Fruit fly (Drosophila melanogaster) whole organism, larva: ENCODE measurements around the gene Bre1.
A peak's percentile ranks its signal among the peaks of the same experiment; 100 is the strongest.

Source experiments
- noc ChIP-seq: fragments of 200-800 bp; sonication (Bioruptor generic); optimal IDR thresholded peaks from 3 replicates; lab custom pipeline; 2019; ENCODE audit warnings: missing biosample characterization, mild to moderate bottlenecking, missing genetic modification characterization, moderate library complexity

The Bre1 gene

DNA sequence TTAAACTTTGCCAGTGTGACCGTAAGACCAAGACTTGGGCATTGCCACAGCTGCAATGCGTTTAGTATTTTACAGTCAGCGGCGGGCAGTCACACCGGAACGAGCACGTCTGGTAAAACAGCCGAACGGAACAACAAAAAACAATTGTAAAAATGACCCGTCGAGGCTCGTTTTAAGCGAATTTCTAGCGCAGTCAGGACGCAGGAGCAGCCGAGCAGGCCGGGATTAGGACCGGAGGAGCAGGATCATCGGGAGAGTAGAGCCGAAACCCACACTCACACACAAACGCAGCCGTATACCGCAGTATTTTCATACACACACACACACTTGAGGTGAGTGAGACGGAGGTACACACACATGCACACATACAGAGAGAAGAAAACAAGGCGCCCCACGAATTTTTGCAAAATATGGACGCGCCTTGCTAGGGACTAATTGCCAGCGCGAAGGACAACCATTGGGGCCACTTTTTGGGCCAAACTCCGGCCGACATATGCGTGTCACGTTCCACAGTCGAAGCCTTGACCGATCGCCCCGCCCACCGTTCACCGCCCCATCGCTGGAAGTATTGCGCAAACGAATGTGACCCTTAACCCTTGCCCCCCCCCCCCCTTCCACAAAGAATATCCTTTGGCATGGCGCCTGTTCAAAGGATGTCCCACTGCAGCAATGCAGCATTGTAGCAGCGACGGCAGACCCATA lies 40.9 kb downstream of the Bre1 start, which contains the start of gene Usp47:
Gene Usp47, plus strand, starts transcription at position 71 of the 702 bp plus-strand sequence.
- TF ChIP-seq noc (tag; lab: Kevin White, UChicago) = peak; percentile 13

DNA sequence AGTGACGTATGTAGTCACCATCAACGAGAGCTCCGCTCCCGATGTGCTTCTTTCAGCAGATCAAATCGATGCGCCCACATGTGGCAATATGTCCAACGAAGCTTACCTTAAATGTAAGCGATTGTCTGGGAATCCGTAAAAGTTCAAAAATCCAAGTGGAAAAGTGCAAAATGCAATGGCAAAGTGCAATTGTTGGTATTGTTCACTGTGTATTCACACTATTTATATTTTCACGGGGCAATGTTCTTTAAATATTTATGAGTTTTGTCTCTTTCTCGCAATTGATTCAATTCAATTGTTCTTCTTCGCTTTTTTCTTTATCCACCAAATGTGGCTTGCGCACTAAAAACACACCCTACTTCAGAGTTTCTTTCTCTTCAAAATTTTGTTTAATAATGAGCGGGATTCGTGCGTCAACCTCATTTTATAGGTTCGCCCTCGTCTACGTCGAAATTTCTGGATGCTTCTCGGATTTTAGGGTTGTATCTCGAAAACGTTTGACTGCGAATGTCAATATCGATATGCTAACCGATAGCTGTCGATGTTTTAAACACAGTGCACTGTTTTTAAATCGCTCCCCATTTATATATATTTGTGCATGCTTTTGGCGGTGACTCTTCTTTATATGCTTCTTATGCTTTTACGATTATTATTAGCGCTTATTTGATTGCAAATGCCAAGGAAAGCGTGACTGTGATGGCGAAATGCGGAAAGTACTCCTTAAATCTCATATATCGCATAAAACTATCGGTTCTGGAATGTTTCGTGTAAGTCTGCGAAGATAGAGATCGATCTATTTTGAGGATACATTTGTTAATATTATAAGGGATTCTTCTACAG lies 42.0 kb downstream of the Bre1 start, which contains the start of gene DnaJ-1:
Gene DnaJ-1, minus strand, starts transcription at position 450 of the 840 bp plus-strand sequence.
- peak; percentile 50 for TF ChIP-seq noc (tag; lab: Kevin White, UChicago)

DNA sequence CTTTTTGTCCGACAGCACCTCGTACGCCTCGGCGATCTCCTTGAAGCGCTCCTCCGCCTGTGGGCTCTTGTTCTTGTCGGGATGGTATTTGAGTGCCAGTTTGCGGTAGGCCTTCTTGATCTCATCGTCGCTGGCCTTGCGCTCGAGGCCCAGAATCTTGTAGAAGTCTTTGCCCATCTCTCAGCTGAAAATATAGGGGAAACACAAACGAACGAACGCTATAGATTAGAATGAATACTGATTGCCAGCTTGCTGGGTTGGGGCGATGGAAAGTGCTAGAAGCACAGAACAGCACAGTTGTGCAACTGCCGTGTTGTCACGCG lies 42.6 kb downstream of the Bre1 start:
- no peak for TF ChIP-seq noc (tag; lab: Kevin White, UChicago)

DNA sequence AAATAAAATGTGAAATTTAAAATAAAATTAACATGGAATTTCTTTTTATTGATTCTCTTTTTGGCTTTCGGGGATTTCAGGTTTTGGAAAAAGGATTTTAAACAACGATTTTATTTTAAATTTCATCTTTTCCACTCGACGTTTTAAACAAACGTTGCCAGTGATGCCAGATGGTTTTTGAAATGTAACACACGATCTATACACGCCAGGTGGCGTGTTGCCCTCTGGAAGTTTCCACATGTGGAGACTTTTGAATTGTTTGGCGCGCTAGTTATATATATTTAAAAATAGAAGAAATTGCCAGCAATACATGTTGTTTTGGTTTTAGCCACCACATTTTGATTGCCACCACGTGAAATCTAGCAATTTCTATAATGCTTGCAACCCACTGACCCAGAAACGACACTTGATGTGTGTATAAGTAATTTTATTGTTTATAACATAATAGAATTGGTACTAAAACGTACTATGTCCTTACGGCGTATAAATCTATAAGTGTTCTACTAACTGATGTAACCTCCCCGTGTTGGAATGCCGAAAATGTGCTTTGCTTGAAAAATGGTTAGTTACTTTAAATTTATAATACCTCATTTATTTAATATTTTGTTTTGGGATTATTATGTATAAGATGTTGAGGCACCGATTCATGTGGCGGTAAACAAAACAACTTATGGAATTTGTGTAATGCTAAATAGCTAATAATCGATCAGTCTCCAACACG lies 44.2 kb downstream of the Bre1 start:
- TF ChIP-seq noc (tag; lab: Kevin White, UChicago) = no peak
